Worm (Caenorhabditis elegans) whole organism, L1 larva: Measurements from ENCODE around the gene mnr-1.
"Not testable (repeated sequence)": the region's sequence is repeated elsewhere in the genome, so short reads cannot be mapped to it uniquely, and the experiment has no call there.

ENCODE experiments used
- C16A3.4 ChIP-seq: fragments of 150-350 bp; optimal IDR thresholded peaks from 2 replicates; lab custom pipeline; 2014; ENCODE audit warnings: missing biosample characterization, missing genetic modification characterization
- ama-1 ChIP-seq: fragments of 150-350 bp; optimal IDR thresholded peaks from 2 replicates; lab custom pipeline; 2014
- blmp-1 ChIP-seq: fragments of 150-350 bp; optimal IDR thresholded peaks from 2 replicates; lab custom pipeline; 2014; ENCODE audit warnings: missing biosample characterization, missing genetic modification characterization
- ceh-63 ChIP-seq: fragments of 200-800 bp; sonication (Bioruptor generic); optimal IDR thresholded peaks from 2 replicates; lab custom pipeline; 2018; ENCODE audit warnings: mild to moderate bottlenecking, missing genetic modification characterization, missing compliant biosample characterization
- ceh-82 ChIP-seq, 3 experiments: fragments of 150-350 bp in 1 of 3; sonication (generic microtip) in 2 of 3; optimal IDR thresholded peaks; 2 replicates each; lab custom pipeline; 2014 to 2017; ENCODE audit warnings: missing biosample characterization in 3 of 3, missing genetic modification characterization in 3 of 3
- ceh-88 ChIP-seq: fragments of 200-800 bp; sonication (Bioruptor generic); IDR thresholded peaks from 2 replicates; pipeline ENCODE4 v1.3.6; 2022; ENCODE audit warnings: missing genetic modification characterization, missing compliant biosample characterization
- dpl-1 ChIP-seq, 3 experiments: fragments of 150-350 bp in 2 of 3; sonication (generic microtip) in 1 of 3; optimal IDR thresholded peaks; 2 replicates each; lab custom pipeline; 2014 to 2017; ENCODE audit warnings: missing biosample characterization in 3 of 3, missing genetic modification characterization in 3 of 3, missing genetic modification reagents in 3 of 3
- dsc-1 ChIP-seq: sonication (generic microtip); optimal IDR thresholded peaks from 2 replicates; lab custom pipeline; 2016; ENCODE audit warnings: mild to moderate bottlenecking, missing genetic modification characterization, missing compliant biosample characterization
- efl-1 ChIP-seq, 4 experiments: fragments of 150-350 bp; optimal IDR thresholded peaks in 3 of 4; peaks in 1 of 4; 1 replicate in 1 of 4; 2 replicates in 3 of 4; lab custom pipeline; 2014; ENCODE audit warnings: missing biosample characterization in 2 of 4, missing genetic modification characterization in 2 of 4, missing genetic modification reagents in 2 of 4
- fkh-10 ChIP-seq: sonication (generic microtip); optimal IDR thresholded peaks from 2 replicates; lab custom pipeline; 2017; ENCODE audit warnings: missing biosample characterization, missing genetic modification reagents, missing genetic modification characterization
- fos-1 ChIP-seq: fragments of 150-350 bp; optimal IDR thresholded peaks from 2 replicates; lab custom pipeline; 2014; ENCODE audit warnings: missing biosample characterization, missing genetic modification characterization
- grh-1 ChIP-seq: fragments of 200-800 bp; sonication (Bioruptor generic); IDR thresholded peaks from 2 replicates; pipeline ENCODE4 v1.3.6; 2022; ENCODE audit warnings: missing genetic modification reagents, missing genetic modification characterization, missing compliant biosample characterization
- hlh-4 ChIP-seq: sonication (generic microtip); optimal IDR thresholded peaks from 2 replicates; lab custom pipeline; 2016; ENCODE audit warnings: mild to moderate bottlenecking, missing genetic modification characterization, missing compliant biosample characterization
- hpl-2 ChIP-seq: fragments of 150-350 bp; optimal IDR thresholded peaks from 2 replicates; lab custom pipeline; 2014; ENCODE audit warnings: missing biosample characterization, missing genetic modification reagents, missing genetic modification characterization
- irx-1 ChIP-seq: sonication (generic microtip); optimal IDR thresholded peaks from 2 replicates; lab custom pipeline; 2016; ENCODE audit warnings: missing genetic modification characterization, missing compliant biosample characterization
- isw-1 ChIP-seq: fragments of 200-800 bp; sonication (Bioruptor generic); IDR thresholded peaks from 2 replicates; pipeline ENCODE4 v1.3.6; 2022; ENCODE audit warnings: missing genetic modification characterization, missing compliant biosample characterization
- lin-13 ChIP-seq: fragments of 150-350 bp; optimal IDR thresholded peaks from 2 replicates; lab custom pipeline; 2014; ENCODE audit warnings: missing biosample characterization, missing genetic modification reagents, missing genetic modification characterization
- lin-14 ChIP-seq: fragments of 200-800 bp; sonication (Bioruptor generic); optimal IDR thresholded peaks from 2 replicates; lab custom pipeline; 2018; ENCODE audit warnings: mild to moderate bottlenecking, missing genetic modification characterization, moderate library complexity, missing compliant biosample characterization
- lin-15B ChIP-seq: fragments of 150-350 bp; sonication (generic microtip); optimal IDR thresholded peaks from 3 replicates; lab custom pipeline; 2014; ENCODE audit warnings: missing biosample characterization, missing genetic modification characterization
- lin-35 ChIP-seq, 2 experiments: fragments of 150-350 bp; optimal IDR thresholded peaks; 2 replicates each; lab custom pipeline; 2014; ENCODE audit warnings: missing biosample characterization in 2 of 2, missing genetic modification characterization in 2 of 2, missing genetic modification reagents in 2 of 2
- lin-39 ChIP-seq: fragments of 150-350 bp; optimal IDR thresholded peaks from 2 replicates; lab custom pipeline; 2014; ENCODE audit warnings: missing biosample characterization, missing genetic modification reagents, missing genetic modification characterization
- lsy-2 ChIP-seq, 2 experiments: fragments of 150-350 bp; optimal IDR thresholded peaks; 2 replicates each; lab custom pipeline; 2014; ENCODE audit warnings: missing biosample characterization in 2 of 2, missing genetic modification characterization in 2 of 2
- mdl-1 ChIP-seq, 2 experiments: fragments of 150-350 bp; optimal IDR thresholded peaks; 2 replicates each; lab custom pipeline; 2014 to 2017; ENCODE audit warnings: missing biosample characterization in 2 of 2, missing genetic modification characterization in 2 of 2, inconsistent platforms in 1 of 2
- mep-1 ChIP-seq: fragments of 150-350 bp; optimal IDR thresholded peaks from 2 replicates; lab custom pipeline; 2014; ENCODE audit warnings: missing biosample characterization, missing genetic modification characterization
- nhr-11 ChIP-seq: fragments of 150-350 bp; optimal IDR thresholded peaks from 2 replicates; lab custom pipeline; 2014; ENCODE audit warnings: missing biosample characterization, missing genetic modification characterization
- nhr-19 ChIP-seq: fragments of 200-800 bp; sonication (Bioruptor generic); conservative IDR thresholded peaks from 2 replicates; pipeline ENCODE4 v1.3.6; 2022; ENCODE audit warnings: missing genetic modification characterization, missing compliant biosample characterization
- nhr-20 ChIP-seq: sonication (generic microtip); optimal IDR thresholded peaks from 2 replicates; lab custom pipeline; 2016; ENCODE audit warnings: mild to moderate bottlenecking, missing genetic modification characterization, missing compliant biosample characterization
- nhr-28 ChIP-seq: fragments of 150-350 bp; optimal IDR thresholded peaks from 2 replicates; lab custom pipeline; 2014; ENCODE audit warnings: missing biosample characterization, missing genetic modification characterization
- nhr-47 ChIP-seq: sonication (generic microtip); optimal IDR thresholded peaks from 2 replicates; lab custom pipeline; 2016; ENCODE audit warnings: mild to moderate bottlenecking, missing genetic modification characterization, moderate library complexity, missing compliant biosample characterization
- nhr-71 ChIP-seq: sonication (generic microtip); optimal IDR thresholded peaks from 2 replicates; lab custom pipeline; 2016; ENCODE audit warnings: mild to moderate bottlenecking, missing genetic modification characterization, moderate library complexity, missing compliant biosample characterization
- nhr-77 ChIP-seq: fragments of 150-350 bp; optimal IDR thresholded peaks from 2 replicates; lab custom pipeline; 2014; ENCODE audit warnings: missing biosample characterization, missing genetic modification characterization
- nhr-85 ChIP-seq: sonication (generic microtip); peaks from one replicate; lab custom pipeline; 2016; ENCODE audit warnings: missing genetic modification characterization, inconsistent platforms, missing compliant biosample characterization
- nhr-90 ChIP-seq: sonication (generic microtip); optimal IDR thresholded peaks from 2 replicates; lab custom pipeline; 2016; ENCODE audit warnings: mild to moderate bottlenecking, missing genetic modification characterization, missing compliant biosample characterization; ENCODE audit not compliant: poor library complexity
- pax-3 ChIP-seq: fragments of 200-800 bp; sonication (Bioruptor generic); optimal IDR thresholded peaks from 2 replicates; lab custom pipeline; 2018; ENCODE audit warnings: mild to moderate bottlenecking, missing genetic modification characterization, moderate library complexity, missing compliant biosample characterization
- rnt-1 ChIP-seq: sonication (generic microtip); optimal IDR thresholded peaks from 2 replicates; lab custom pipeline; 2016; ENCODE audit warnings: mild to moderate bottlenecking, missing genetic modification characterization, moderate library complexity, missing compliant biosample characterization
- skn-1 ChIP-seq: fragments of 150-350 bp; optimal IDR thresholded peaks from 2 replicates; lab custom pipeline; 2014; ENCODE audit warnings: missing biosample characterization, missing genetic modification characterization
- snpc-4 ChIP-seq: fragments of 150-350 bp; optimal IDR thresholded peaks from 2 replicates; lab custom pipeline; 2014; ENCODE audit warnings: missing biosample characterization, missing genetic modification characterization
- snu-23 ChIP-seq: sonication (generic microtip); optimal IDR thresholded peaks from 2 replicates; lab custom pipeline; 2016; ENCODE audit warnings: missing genetic modification characterization, missing compliant biosample characterization
- swsn-7 ChIP-seq: sonication (generic microtip); optimal IDR thresholded peaks from 2 replicates; lab custom pipeline; 2016; ENCODE audit warnings: missing genetic modification characterization, missing compliant biosample characterization
- tbx-2 ChIP-seq: sonication (generic microtip); optimal IDR thresholded peaks from 2 replicates; lab custom pipeline; 2016; ENCODE audit warnings: missing genetic modification characterization, missing compliant biosample characterization
- unc-130 ChIP-seq: fragments of 150-350 bp; optimal IDR thresholded peaks from 2 replicates; lab custom pipeline; 2017; ENCODE audit warnings: missing biosample characterization, missing genetic modification characterization, inconsistent platforms
- unc-86 ChIP-seq: sonication (generic microtip); optimal IDR thresholded peaks from 2 replicates; lab custom pipeline; 2016; ENCODE audit warnings: missing genetic modification characterization, missing compliant biosample characterization
- xbp-1 ChIP-seq: sonication (generic microtip); optimal IDR thresholded peaks from 2 replicates; lab custom pipeline; 2016; ENCODE audit warnings: missing genetic modification characterization, missing compliant biosample characterization
- ztf-11 ChIP-seq, 2 experiments: sonication (generic microtip); optimal IDR thresholded peaks; 2 replicates each; lab custom pipeline; 2016 to 2017; ENCODE audit warnings: missing genetic modification characterization in 2 of 2, missing biosample characterization in 1 of 2, missing compliant biosample characterization in 1 of 2

Gene mnr-1

ce11 chrV:20698837-20699236 is 44.4 kb downstream of the mnr-1 start:
- not testable (repeated sequence) for TF ChIP-seq efl-1 (optimal IDR thresholded peaks at IDR 0.05; lab: Kevin White, UChicago)
- TF ChIP-seq efl-1 (GFP tag; optimal IDR thresholded peaks at IDR 0.05 in 1 of 2; lab: Kevin White, UChicago) (peak in 1 of 2 experiments; percentile 78), nhr-47 (tag; lab: Kevin White, UChicago) (peak; percentile 37), nhr-19 (peak; percentile 37), nhr-71 (tag; lab: Kevin White, UChicago) (peak; percentile 34), snpc-4 (tag; lab: Kevin White, UChicago) (peak; percentile 91), lin-14 (GFP tag; lab: Kevin White, UChicago) (peak; percentile 2)
- TF ChIP-seq, all 84 proteins: peak for 6; not testable (repeated sequence) for 78

- TF ChIP-seq skn-1 (peak; percentile 60), ceh-88 (GFP tag; lab: Robert Waterston, UW) (no peak), pax-3 (tag; lab: Kevin White, UChicago) (no peak), hpl-2 (no peak), isw-1 (GFP tag; lab: Robert Waterston, UW) (peak; percentile 63), nhr-19 (peak; percentile 62), nhr-28 (no peak), unc-86 (tag; lab: Kevin White, UChicago) (peak; percentile 53), dsc-1 (tag; lab: Kevin White, UChicago) (peak; percentile 62), mep-1 (tag; lab: Kevin White, UChicago) (peak; percentile 62), lin-15B (tag; lab: Kevin White, UChicago) (peak; percentile 6), snpc-4 (tag; lab: Kevin White, UChicago) (peak; percentile 49), fos-1 (tag; lab: Kevin White, UChicago) (peak; percentile 20), snu-23 (GFP tag; lab: Kevin White, UChicago) (peak; percentile 69), hlh-4 (tag; lab: Kevin White, UChicago) (no peak), efl-1 (optimal IDR thresholded peaks at IDR 0.05; lab: Kevin White, UChicago) (peak; percentile 47 to 93), efl-1 (GFP tag; optimal IDR thresholded peaks at IDR 0.05 in 1 of 2; lab: Kevin White, UChicago) (peak; percentile 92 to 99), nhr-77 (peak; percentile 3), ama-1 (lab: Kevin White, UChicago) (no peak), mdl-1 (tag; optimal IDR thresholded peaks at IDR 0.05; lab: Kevin White, UChicago) (peak in 1 of 2 experiments; percentile 50), lin-35 (GFP tag; optimal IDR thresholded peaks at IDR 0.05; lab: Kevin White, UChicago) (peak; percentile 90 to 95), lsy-2 (tag; optimal IDR thresholded peaks at IDR 0.05; lab: Kevin White, UChicago) (peak; percentile 77 to 80), tbx-2 (tag; lab: Kevin White, UChicago) (peak; percentile 64), dpl-1 (GFP tag; optimal IDR thresholded peaks at IDR 0.05; lab: Kevin White, UChicago) (peak; percentile 87 to 91 (median 91)), ceh-63 (GFP tag; lab: Kevin White, UChicago) (no peak), grh-1 (GFP tag; lab: Robert Waterston, UW) (peak; percentile 55; the same call in 1 of the 2 replicates), irx-1 (peak; percentile 49), C16A3.4 (peak; percentile 11), nhr-85 (tag; lab: Kevin White, UChicago) (peak; percentile 50), ceh-82 (tag; optimal IDR thresholded peaks at IDR 0.05; lab: Kevin White, UChicago) (peak; percentile 29 to 57 (median 53)), swsn-7 (peak; percentile 67), nhr-11 (tag; lab: Kevin White, UChicago) (peak; percentile 21), lin-14 (GFP tag; lab: Kevin White, UChicago) (peak; percentile 55), lin-13 (GFP tag; lab: Kevin White, UChicago) (peak; percentile 43), fkh-10 (GFP tag; lab: Kevin White, UChicago) (no peak), rnt-1 (tag; lab: Kevin White, UChicago) (peak; percentile 70), unc-130 (tag; lab: Kevin White, UChicago) (peak; percentile 44), nhr-47 (tag; lab: Kevin White, UChicago) (peak; percentile 82), nhr-20 (tag; lab: Kevin White, UChicago) (peak; percentile 58), blmp-1 (peak; percentile 28), nhr-71 (tag; lab: Kevin White, UChicago) (peak; percentile 82), xbp-1 (peak; percentile 56), nhr-90 (tag; lab: Kevin White, UChicago) (peak; percentile 71), lin-39 (peak; percentile 72), ztf-11 (tag; optimal IDR thresholded peaks at IDR 0.05; lab: Kevin White, UChicago) (no peak)
Measured at ce11 chrV:20703998-20704572, 49.6 kb downstream of the mnr-1 start, which contains the start of the genes F53F8.5 and F53F8.6. Gene F53F8.5, minus strand, starts transcription at chrV:20704049. Gene F53F8.6, plus strand, starts transcription at chrV:20704227.
